Fruit fly (Drosophila melanogaster) S2 (cell line): ENCODE data around the gene Noc1.

Experiments used
- CG8478 ChIP-seq: fragments of >200 bp; optimal IDR thresholded peaks from 2 replicates; lab custom pipeline; 2018
- CTCF ChIP-seq, 2 experiments: fragments of >200 bp; optimal IDR thresholded peaks; 2 replicates each; lab custom pipeline; 2018

dm6 chr3L:11124841-11125240 lies 50.3 kb downstream of the Noc1 start:
- no peak for TF ChIP-seq CG8478 (lab: Kevin White, UChicago)
- TF ChIP-seq CTCF (optimal IDR thresholded peaks at IDR 0.05; lab: Kevin White, UChicago) = no peak
